Worm (Caenorhabditis elegans) whole organism, late embryonic: ENCODE data around the gene nhr-190.

Experiments used
- K02D7.2 ChIP-seq: sonication (generic microtip); optimal IDR thresholded peaks from 2 replicates; lab custom pipeline; 2017; ENCODE audit warnings: mild to moderate bottlenecking, missing genetic modification characterization, missing compliant biosample characterization
- T23F11.4 ChIP-seq: fragments of 200-800 bp; sonication (Bioruptor generic); optimal IDR thresholded peaks from 2 replicates; lab custom pipeline; 2018; ENCODE audit warnings: mild to moderate bottlenecking, missing genetic modification characterization, missing compliant biosample characterization
- Y22D7AL.16 ChIP-seq: sonication (generic microtip); optimal IDR thresholded peaks from 2 replicates; lab custom pipeline; 2016; ENCODE audit warnings: missing genetic modification characterization, missing compliant biosample characterization
- ahr-1 ChIP-seq: sonication (generic microtip); optimal IDR thresholded peaks from 2 replicates; lab custom pipeline; 2016; ENCODE audit warnings: missing genetic modification characterization, missing compliant biosample characterization
- ceh-19 ChIP-seq: fragments of 200-800 bp; sonication (Bioruptor generic); optimal IDR thresholded peaks from 2 replicates; lab custom pipeline; 2018; ENCODE audit warnings: mild to moderate bottlenecking, missing genetic modification characterization, missing compliant biosample characterization
- ceh-22 ChIP-seq: sonication (generic microtip); optimal IDR thresholded peaks from 2 replicates; lab custom pipeline; 2017; ENCODE audit warnings: missing biosample characterization, missing genetic modification characterization
- ceh-31 ChIP-seq: sonication (generic microtip); optimal IDR thresholded peaks from 2 replicates; lab custom pipeline; 2016; ENCODE audit warnings: missing genetic modification characterization, missing compliant biosample characterization
- ceh-45 ChIP-seq: fragments of 200-800 bp; sonication (Bioruptor generic); IDR thresholded peaks from 2 replicates; pipeline ENCODE4 v1.3.6; 2022; ENCODE audit warnings: missing genetic modification reagents, missing genetic modification characterization, missing compliant biosample characterization
- ceh-48 ChIP-seq: sonication (generic microtip); optimal IDR thresholded peaks from 2 replicates; lab custom pipeline; 2016; ENCODE audit warnings: missing genetic modification characterization, inconsistent platforms, missing compliant biosample characterization
- dmd-4 ChIP-seq: sonication (generic microtip); optimal IDR thresholded peaks from 2 replicates; lab custom pipeline; 2016; ENCODE audit warnings: borderline replicate concordance, missing genetic modification characterization, missing compliant biosample characterization
- elt-4 ChIP-seq: sonication (generic microtip); optimal IDR thresholded peaks from 2 replicates; lab custom pipeline; 2016; ENCODE audit warnings: missing genetic modification characterization, missing compliant biosample characterization
- ets-4 ChIP-seq: sonication (generic microtip); optimal IDR thresholded peaks from 2 replicates; lab custom pipeline; 2016; ENCODE audit warnings: missing genetic modification characterization, missing compliant biosample characterization
- fax-1 ChIP-seq: sonication (generic microtip); optimal IDR thresholded peaks from 2 replicates; lab custom pipeline; 2016; ENCODE audit warnings: missing genotype, missing genetic modification characterization, missing compliant biosample characterization
- fkh-10 ChIP-seq: fragments of 150-350 bp; optimal IDR thresholded peaks from 2 replicates; lab custom pipeline; 2014; ENCODE audit warnings: missing biosample characterization, missing genetic modification reagents, missing genetic modification characterization
- fkh-6 ChIP-seq: sonication (generic microtip); optimal IDR thresholded peaks from 2 replicates; lab custom pipeline; 2016; ENCODE audit warnings: missing genetic modification characterization, missing compliant biosample characterization
- hlh-15 ChIP-seq: sonication (generic microtip); optimal IDR thresholded peaks from 2 replicates; lab custom pipeline; 2016; ENCODE audit warnings: missing genetic modification characterization, missing compliant biosample characterization
- hlh-30 ChIP-seq: sonication (generic microtip); optimal IDR thresholded peaks from 2 replicates; lab custom pipeline; 2017; ENCODE audit warnings: antibody characterized with exemption, missing genetic modification characterization, missing compliant biosample characterization; ENCODE audit not compliant: insufficient read depth
- hlh-6 ChIP-seq: sonication (generic microtip); optimal IDR thresholded peaks from 2 replicates; lab custom pipeline; 2016; ENCODE audit warnings: missing genotype, missing genetic modification characterization, missing compliant biosample characterization
- lim-6 ChIP-seq: sonication (generic microtip); optimal IDR thresholded peaks from 2 replicates; lab custom pipeline; 2016; ENCODE audit warnings: missing genetic modification characterization, missing compliant biosample characterization
- lin-11 ChIP-seq: fragments of 200-800 bp; sonication (Bioruptor generic); optimal IDR thresholded peaks from 2 replicates; lab custom pipeline; 2018; ENCODE audit warnings: mild to moderate bottlenecking, missing genetic modification characterization, missing compliant biosample characterization
- madf-2 ChIP-seq: sonication (generic microtip); optimal IDR thresholded peaks from 2 replicates; lab custom pipeline; 2017; ENCODE audit warnings: missing genetic modification characterization, missing compliant biosample characterization
- mec-3 ChIP-seq: sonication (generic microtip); optimal IDR thresholded peaks from 2 replicates; lab custom pipeline; 2016; ENCODE audit warnings: borderline replicate concordance, missing genetic modification characterization, missing compliant biosample characterization
- nhr-11 ChIP-seq: fragments of 150-350 bp; optimal IDR thresholded peaks from 2 replicates; lab custom pipeline; 2014; ENCODE audit warnings: missing biosample characterization, missing genetic modification characterization
- nhr-232 ChIP-seq: sonication (generic microtip); optimal IDR thresholded peaks from 2 replicates; lab custom pipeline; 2016; ENCODE audit warnings: missing genetic modification characterization, missing compliant biosample characterization
- pag-3 ChIP-seq: sonication (generic microtip); optimal IDR thresholded peaks from 2 replicates; lab custom pipeline; 2016; ENCODE audit warnings: missing compliant biosample characterization, missing genetic modification characterization, borderline replicate concordance
- pat-9 ChIP-seq: fragments of 200-800 bp; sonication (Bioruptor generic); optimal IDR thresholded peaks from 2 replicates; lab custom pipeline; 2018; ENCODE audit warnings: mild to moderate bottlenecking, missing genetic modification characterization, moderate library complexity, missing compliant biosample characterization
- pax-1 ChIP-seq: fragments of 150-350 bp; optimal IDR thresholded peaks from 2 replicates; lab custom pipeline; 2014; ENCODE audit warnings: missing biosample characterization, missing genetic modification characterization
- pha-4 ChIP-seq: fragments of 150-350 bp; optimal IDR thresholded peaks from 2 replicates; lab custom pipeline; 2018; ENCODE audit warnings: missing biosample characterization, missing genetic modification reagents, missing genetic modification characterization
- rnt-1 ChIP-seq: sonication (generic microtip); optimal IDR thresholded peaks from 2 replicates; lab custom pipeline; 2016; ENCODE audit warnings: missing genetic modification characterization, missing compliant biosample characterization
- sox-2 ChIP-seq: fragments of 200-800 bp; sonication (Bioruptor generic); IDR thresholded peaks from 2 replicates; pipeline ENCODE4 v1.3.6; 2022; ENCODE audit warnings: missing genetic modification reagents, missing genetic modification characterization, missing compliant biosample characterization
- sox-4 ChIP-seq: sonication (generic microtip); optimal IDR thresholded peaks from 2 replicates; lab custom pipeline; 2017; ENCODE audit warnings: mild to moderate bottlenecking, missing genetic modification characterization, inconsistent platforms, missing compliant biosample characterization
- syd-9 ChIP-seq: sonication (generic microtip); optimal IDR thresholded peaks from 2 replicates; lab custom pipeline; 2016; ENCODE audit warnings: mild to moderate bottlenecking, missing genetic modification characterization, moderate library complexity, missing compliant biosample characterization
- tbx-2 ChIP-seq: sonication (generic microtip); optimal IDR thresholded peaks from 2 replicates; lab custom pipeline; 2016; ENCODE audit warnings: missing genetic modification characterization, missing compliant biosample characterization
- tbx-7 ChIP-seq: sonication (generic microtip); optimal IDR thresholded peaks from 2 replicates; lab custom pipeline; 2016; ENCODE audit warnings: missing genotype, missing genetic modification characterization, missing compliant biosample characterization
- ttx-3 ChIP-seq: sonication (generic microtip); optimal IDR thresholded peaks from 2 replicates; lab custom pipeline; 2016; ENCODE audit warnings: missing genetic modification reagents, missing genetic modification characterization, missing compliant biosample characterization
- unc-3 ChIP-seq, 2 experiments: fragments of 200-800 bp in 1 of 2; sonication (Bioruptor generic) in 1 of 2; sonication (generic microtip) in 1 of 2; conservative IDR thresholded peaks in 1 of 2; optimal IDR thresholded peaks in 1 of 2; 2 replicates each; pipeline versions ENCODE4 v1.3.6 to Lab custom; 2016 to 2022; ENCODE audit warnings: missing compliant biosample characterization in 2 of 2, missing genetic modification characterization in 2 of 2, missing genetic modification reagents in 1 of 2
- unc-42 ChIP-seq: sonication (generic microtip); optimal IDR thresholded peaks from 2 replicates; lab custom pipeline; 2016; ENCODE audit warnings: missing genotype, missing genetic modification characterization, missing compliant biosample characterization
- unc-55 ChIP-seq: sonication (generic microtip); optimal IDR thresholded peaks from 2 replicates; lab custom pipeline; 2017; ENCODE audit warnings: missing biosample characterization, missing genetic modification reagents, missing genetic modification characterization
- ztf-16 ChIP-seq: sonication (generic microtip); optimal IDR thresholded peaks from 2 replicates; lab custom pipeline; 2017; ENCODE audit warnings: missing genetic modification characterization, missing compliant biosample characterization

nhr-190 gene

ce11 chrV:609671-610070 lies 33.1 kb downstream of the nhr-190 start, which contains the start of gene srlf-36:
TSS of gene srlf-36 (minus strand) at chrV:609771.
- TF ChIP-seq sox-4 (tag; lab: Kevin White, UChicago) (no peak), sox-2 (no peak), mec-3 (tag; lab: Kevin White, UChicago) (no peak), K02D7.2 (tag; lab: Kevin White, UChicago) (no peak), fkh-6 (tag; lab: Kevin White, UChicago) (no peak)

ce11 chrV:608844-609243 lies 33.9 kb downstream of the nhr-190 start, which contains the start of gene srw-109:
TSS of gene srw-109 (minus strand) at chrV:608944.
- TF ChIP-seq tbx-2 (tag; lab: Kevin White, UChicago) (no peak), pax-1 (tag; lab: Kevin White, UChicago) (no peak), unc-3 (GFP tag; conservative IDR thresholded peaks at IDR 0.05; lab: Robert Waterston, UW) (no peak), unc-3 (tag; optimal IDR thresholded peaks at IDR 0.05; lab: Kevin White, UChicago) (no peak), madf-2 (tag; lab: Kevin White, UChicago) (no peak), syd-9 (tag; lab: Kevin White, UChicago) (no peak), pag-3 (tag; lab: Kevin White, UChicago) (no peak), ztf-16 (tag; lab: Kevin White, UChicago) (no peak), lim-6 (tag; lab: Kevin White, UChicago) (no peak), nhr-11 (no peak), lin-11 (tag; lab: Kevin White, UChicago) (no peak), elt-4 (tag; lab: Kevin White, UChicago) (no peak), T23F11.4 (no peak), hlh-15 (no peak), Y22D7AL.16 (no peak)

- no peak for TF ChIP-seq unc-55 (GFP tag; lab: Kevin White, UChicago)
- TF ChIP-seq ttx-3 = no peak
- no peak for TF ChIP-seq tbx-2 (tag; lab: Kevin White, UChicago)
- TF ChIP-seq pha-4 = no peak
- no peak for TF ChIP-seq T23F11.4
- no peak for TF ChIP-seq hlh-15
- no peak for TF ChIP-seq hlh-6 (tag; lab: Kevin White, UChicago)
- no peak for TF ChIP-seq sox-2
- TF ChIP-seq fax-1 (tag; lab: Kevin White, UChicago) = no peak
- no peak for TF ChIP-seq ceh-22
- TF ChIP-seq ceh-31 (tag; lab: Kevin White, UChicago) = no peak
- no peak for TF ChIP-seq ceh-19
- no peak for TF ChIP-seq nhr-232 (tag; lab: Kevin White, UChicago)
- no peak for TF ChIP-seq ahr-1 (tag; lab: Kevin White, UChicago)
- no peak for TF ChIP-seq elt-4 (tag; lab: Kevin White, UChicago)
- TF ChIP-seq hlh-30 (tag; lab: Kevin White, UChicago) = no peak
- TF ChIP-seq ceh-48 (tag; lab: Kevin White, UChicago) = no peak
- TF ChIP-seq dmd-4 (tag; lab: Kevin White, UChicago) = no peak
- no peak for TF ChIP-seq sox-4 (tag; lab: Kevin White, UChicago)
These were observed 38.6 kb downstream of the nhr-190 start, which contains the start of gene srlf-37 for ce11 chrV:604105-604504. TSS of gene srlf-37 (minus strand) at chrV:604205.

ce11 chrV:600231-600630 lies 42.5 kb downstream of the nhr-190 start, which contains the start of gene nhr-251:
TSS of gene nhr-251 (plus strand) at chrV:600531.
- TF ChIP-seq K02D7.2 (tag; lab: Kevin White, UChicago) (no peak), ceh-31 (tag; lab: Kevin White, UChicago) (no peak), dmd-4 (tag; lab: Kevin White, UChicago) (no peak), rnt-1 (no peak), pag-3 (tag; lab: Kevin White, UChicago) (no peak), hlh-15 (no peak), unc-42 (tag; lab: Kevin White, UChicago) (no peak), Y22D7AL.16 (no peak), ceh-45 (GFP tag; lab: Robert Waterston, UW) (no peak), ets-4 (tag; lab: Kevin White, UChicago) (no peak), tbx-7 (tag; lab: Kevin White, UChicago) (no peak), pat-9 (no peak), fkh-6 (tag; lab: Kevin White, UChicago) (no peak), fkh-10 (no peak)
